Fruit fly (Drosophila melanogaster) whole organism, embryonic: Measurements from ENCODE around the gene RpL32.

ENCODE experiments used
- Atf-2 ChIP-seq: fragments of 200-800 bp; sonication (Bioruptor generic); optimal IDR thresholded peaks from 2 replicates; lab custom pipeline; 2016; ENCODE audit warnings: missing biosample characterization, missing genetic modification characterization
- Bteb2 ChIP-seq: fragments of 200-800 bp; sonication (Bioruptor generic); optimal IDR thresholded peaks from 2 replicates; lab custom pipeline; 2016; ENCODE audit warnings: missing biosample characterization, missing genetic modification characterization
- CG10267 ChIP-seq: fragments of 200-800 bp; sonication (Bioruptor generic); optimal IDR thresholded peaks from 2 replicates; lab custom pipeline; 2018; ENCODE audit warnings: missing biosample characterization, mild to moderate bottlenecking, missing genetic modification characterization, moderate library complexity
- CG10565 ChIP-seq: fragments of 200-800 bp; sonication (Bioruptor generic); optimal IDR thresholded peaks from 3 replicates; lab custom pipeline; 2016; ENCODE audit warnings: missing biosample characterization, mild to moderate bottlenecking, missing genetic modification characterization
- CG11085 ChIP-seq: fragments of 200-800 bp; sonication (Bioruptor generic); IDR thresholded peaks from 2 replicates; pipeline ENCODE4 v1.3.6; 2022; ENCODE audit warnings: missing biosample characterization, missing genetic modification characterization
- CG12104 ChIP-seq: fragments of 200-800 bp; sonication (Bioruptor generic); optimal IDR thresholded peaks from 3 replicates; lab custom pipeline; 2016; ENCODE audit warnings: missing biosample characterization, missing genetic modification characterization
- CG15269 ChIP-seq: fragments of 200-800 bp; sonication (Bioruptor generic); optimal IDR thresholded peaks from 2 replicates; lab custom pipeline; 2018; ENCODE audit warnings: missing biosample characterization, mild to moderate bottlenecking, missing genetic modification characterization, moderate library complexity
- CG1603 ChIP-seq: fragments of 200-800 bp; sonication (Bioruptor generic); optimal IDR thresholded peaks from 2 replicates; lab custom pipeline; 2019; ENCODE audit warnings: missing biosample characterization, mild to moderate bottlenecking, missing genetic modification characterization, moderate library complexity
- CG17359 ChIP-seq: fragments of 200-800 bp; sonication (Bioruptor generic); optimal IDR thresholded peaks from 3 replicates; lab custom pipeline; 2018; ENCODE audit warnings: missing biosample characterization, mild to moderate bottlenecking, missing genetic modification characterization, moderate library complexity
- CG3163 ChIP-seq: fragments of 200-800 bp; sonication (Bioruptor generic); optimal IDR thresholded peaks from 3 replicates; lab custom pipeline; 2016; ENCODE audit warnings: missing biosample characterization, missing genetic modification characterization
- CG3407 ChIP-seq: fragments of 200-800 bp; sonication (Bioruptor generic); optimal IDR thresholded peaks from 2 replicates; lab custom pipeline; 2018; ENCODE audit warnings: missing biosample characterization, mild to moderate bottlenecking, missing genetic modification characterization
- CG34224 ChIP-seq: fragments of 200-800 bp; sonication (Bioruptor generic); IDR thresholded peaks from 3 replicates; pipeline ENCODE4 v1.3.6; 2022; ENCODE audit warnings: missing biosample characterization, missing genetic modification characterization; ENCODE audit not compliant: partially characterized antibody
- CG3847 ChIP-seq: fragments of 200-800 bp; sonication (Bioruptor generic); IDR thresholded peaks from 2 replicates; pipeline ENCODE4 v1.3.6; 2022; ENCODE audit warnings: missing biosample characterization, missing genetic modification characterization
- CG4328 ChIP-seq: fragments of 200-800 bp; sonication (Bioruptor generic); optimal IDR thresholded peaks from 3 replicates; lab custom pipeline; 2017; ENCODE audit warnings: missing biosample characterization, missing genetic modification reagents, missing genetic modification characterization
- CG4730 ChIP-seq: fragments of 200-800 bp; sonication (Bioruptor generic); IDR thresholded peaks from 2 replicates; pipeline ENCODE4 v1.3.6; 2022; ENCODE audit warnings: missing biosample characterization, missing genetic modification characterization
- CG8765 ChIP-seq: fragments of 200-800 bp; sonication (Bioruptor generic); IDR thresholded peaks from 2 replicates; pipeline ENCODE4 v1.3.6; 2022; ENCODE audit warnings: missing biosample characterization, missing genetic modification characterization
- Dad ChIP-seq: fragments of 200-800 bp; sonication (Bioruptor generic); optimal IDR thresholded peaks from 3 replicates; lab custom pipeline; 2016; ENCODE audit warnings: missing biosample characterization, missing genetic modification characterization
- Dbx ChIP-seq: fragments of 200-800 bp; sonication (Bioruptor generic); IDR thresholded peaks from 3 replicates; pipeline ENCODE4 v1.3.6; 2022; ENCODE audit warnings: missing biosample characterization, missing genetic modification characterization
- Doc2 ChIP-seq: fragments of 200-800 bp; sonication (Bioruptor generic); IDR thresholded peaks from 2 replicates; pipeline ENCODE4 v1.3.6; 2022; ENCODE audit warnings: missing biosample characterization, missing genetic modification characterization
- Drgx ChIP-seq: fragments of 200-800 bp; sonication (Bioruptor generic); IDR thresholded peaks from 2 replicates; pipeline ENCODE4 v1.3.6; 2022; ENCODE audit warnings: missing biosample characterization, missing genetic modification characterization
- E2f1 ChIP-seq: fragments of 200-800 bp; sonication (Bioruptor generic); IDR thresholded peaks from 2 replicates; pipeline ENCODE4 v1.3.6; 2022; ENCODE audit warnings: missing biosample characterization, missing genetic modification characterization
- E2f2 ChIP-seq: fragments of 200-800 bp; sonication (Bioruptor generic); IDR thresholded peaks from 2 replicates; pipeline ENCODE4 v1.3.6; 2022; ENCODE audit warnings: missing biosample characterization, missing genetic modification characterization
- Elba2 ChIP-seq: fragments of 200-800 bp; sonication (Bioruptor generic); optimal IDR thresholded peaks from 3 replicates; lab custom pipeline; 2016; ENCODE audit warnings: missing biosample characterization, missing genetic modification characterization
- Hr39 ChIP-seq: fragments of >200 bp; optimal IDR thresholded peaks from 2 replicates; lab custom pipeline; 2017
- MESR4 ChIP-seq: fragments of 200-800 bp; sonication (Bioruptor generic); optimal IDR thresholded peaks from 2 replicates; lab custom pipeline; 2018; ENCODE audit warnings: missing biosample characterization, mild to moderate bottlenecking, missing genetic modification characterization, moderate library complexity
- Max ChIP-seq: fragments of 200-800 bp; sonication (Bioruptor generic); optimal IDR thresholded peaks from 2 replicates; lab custom pipeline; 2016; ENCODE audit warnings: missing biosample characterization, mild to moderate bottlenecking, missing genetic modification characterization
- Meics ChIP-seq: fragments of 200-800 bp; sonication (Bioruptor generic); optimal IDR thresholded peaks from 2 replicates; lab custom pipeline; 2017; ENCODE audit warnings: missing biosample characterization, mild to moderate bottlenecking, missing genetic modification characterization
- Optix ChIP-seq: fragments of 200-800 bp; sonication (Bioruptor generic); IDR thresholded peaks from 3 replicates; pipeline ENCODE4 v1.3.6; 2022; ENCODE audit warnings: missing biosample characterization, missing genetic modification characterization
- Pdp1 ChIP-seq, 2 experiments: fragments of 200-800 bp; sonication (Bioruptor generic); optimal IDR thresholded peaks; 3 replicates each; lab custom pipeline; 2016; ENCODE audit warnings: missing biosample characterization in 2 of 2, missing genetic modification characterization in 2 of 2, mild to moderate bottlenecking in 1 of 2, moderate library complexity in 1 of 2
- Ravus ChIP-seq: fragments of 200-800 bp; sonication (Bioruptor generic); IDR thresholded peaks from 2 replicates; pipeline ENCODE4 v1.3.6; 2022; ENCODE audit warnings: missing biosample characterization, missing genetic modification characterization
- Spps ChIP-seq: fragments of 200-800 bp; sonication (Bioruptor generic); optimal IDR thresholded peaks from 2 replicates; lab custom pipeline; 2018; ENCODE audit warnings: missing biosample characterization, mild to moderate bottlenecking, missing genetic modification characterization
- Trl ChIP-seq, 3 experiments: fragments of >200 bp in 2 of 3; fragments of 200-800 bp in 1 of 3; sonication (Bioruptor generic) in 1 of 3; optimal IDR thresholded peaks; 2 replicates in 1 of 3; 3 replicates in 2 of 3; lab custom pipeline; 2016 to 2017; ENCODE audit warnings: missing biosample characterization in 1 of 3, missing genetic modification characterization in 1 of 3
- YL-1 ChIP-seq: fragments of 200-800 bp; sonication (Bioruptor generic); optimal IDR thresholded peaks from 3 replicates; lab custom pipeline; 2017; ENCODE audit warnings: missing biosample characterization, mild to moderate bottlenecking, missing genetic modification characterization
- ab ChIP-seq: fragments of 200-800 bp; sonication (Bioruptor generic); optimal IDR thresholded peaks from 2 replicates; lab custom pipeline; 2016; ENCODE audit warnings: missing biosample characterization, missing genetic modification characterization
- al ChIP-seq: fragments of 200-800 bp; sonication (Bioruptor generic); IDR thresholded peaks from 2 replicates; pipeline ENCODE4 v1.3.6; 2022; ENCODE audit warnings: missing biosample characterization, missing genetic modification characterization
- amos ChIP-seq: fragments of 200-800 bp; sonication (Bioruptor generic); IDR thresholded peaks from 2 replicates; pipeline ENCODE4 v1.3.6; 2022; ENCODE audit warnings: missing biosample characterization, missing genetic modification characterization; ENCODE audit not compliant: partially characterized antibody
- bbx ChIP-seq: fragments of 200-800 bp; sonication (Bioruptor generic); IDR thresholded peaks from 2 replicates; pipeline ENCODE4 v1.3.6; 2022; ENCODE audit warnings: missing biosample characterization, missing genetic modification characterization; ENCODE audit not compliant: partially characterized antibody
- dm ChIP-seq: fragments of 200-800 bp; sonication (Bioruptor generic); optimal IDR thresholded peaks from 3 replicates; lab custom pipeline; 2016; ENCODE audit warnings: missing biosample characterization, missing genetic modification characterization
- fd3F ChIP-seq: fragments of 200-800 bp; sonication (Bioruptor generic); optimal IDR thresholded peaks from 2 replicates; lab custom pipeline; 2018; ENCODE audit warnings: missing biosample characterization, mild to moderate bottlenecking, missing genetic modification characterization, moderate library complexity
- ham ChIP-seq: fragments of 200-800 bp; sonication (Bioruptor generic); IDR thresholded peaks from 2 replicates; pipeline ENCODE4 v1.3.6; 2022; ENCODE audit warnings: missing biosample characterization, missing genetic modification characterization
- ind ChIP-seq: fragments of 200-800 bp; sonication (Bioruptor generic); optimal IDR thresholded peaks from 3 replicates; lab custom pipeline; 2016; ENCODE audit warnings: missing biosample characterization, missing genetic modification characterization
- inv ChIP-seq: fragments of 200-800 bp; sonication (Bioruptor generic); IDR thresholded peaks from 2 replicates; pipeline ENCODE4 v1.3.6; 2022; ENCODE audit warnings: missing biosample characterization, missing genetic modification characterization; ENCODE audit not compliant: partially characterized antibody
- kay ChIP-seq: fragments of 200-800 bp; sonication (Bioruptor generic); optimal IDR thresholded peaks from 2 replicates; lab custom pipeline; 2016; ENCODE audit warnings: missing biosample characterization, missing genetic modification characterization
- mam ChIP-seq: fragments of 200-800 bp; sonication (Bioruptor generic); optimal IDR thresholded peaks from 3 replicates; lab custom pipeline; 2016; ENCODE audit warnings: missing biosample characterization, missing genetic modification characterization
- nmo ChIP-seq: fragments of 200-800 bp; sonication (Bioruptor generic); optimal IDR thresholded peaks from 2 replicates; lab custom pipeline; 2018; ENCODE audit warnings: missing biosample characterization, mild to moderate bottlenecking, missing genetic modification characterization, moderate library complexity
- otp ChIP-seq: fragments of 200-800 bp; sonication (Bioruptor generic); IDR thresholded peaks from 3 replicates; pipeline ENCODE4, ENCODE4 v1.3.6; 2022; ENCODE audit warnings: missing biosample characterization, missing genetic modification characterization
- pzg ChIP-seq: fragments of 200-800 bp; sonication (Bioruptor generic); optimal IDR thresholded peaks from 3 replicates; lab custom pipeline; 2018; ENCODE audit warnings: missing biosample characterization, mild to moderate bottlenecking, missing genetic modification characterization, moderate library complexity
- rib ChIP-seq: fragments of 200-800 bp; sonication (Bioruptor generic); IDR thresholded peaks from 2 replicates; pipeline ENCODE4 v1.3.6; 2022; ENCODE audit warnings: missing biosample characterization, missing genetic modification characterization
- yki ChIP-seq: fragments of >200 bp; optimal IDR thresholded peaks from 3 replicates; lab custom pipeline; 2018
- zen ChIP-seq: fragments of 200-800 bp; sonication (Bioruptor generic); optimal IDR thresholded peaks from 3 replicates; lab custom pipeline; 2018; ENCODE audit warnings: missing biosample characterization, mild to moderate bottlenecking, missing genetic modification characterization, moderate library complexity

Gene RpL32

dm6 chr3R:29997607-29998236, 48.2 kb downstream of the RpL32 start, which contains the start of the genes CG15525 and CG11504 (continued):
- TF ChIP-seq Atf-2 (peak; percentile 1), CG4328 (GFP tag; lab: Kevin White, UChicago) (no peak), rib (GFP tag; lab: Robert Waterston, UW) (no peak), CG3407 (GFP tag; lab: Kevin White, UChicago) (no peak), inv (GFP tag; lab: Robert Waterston, UW) (peak; percentile 87), Pdp1 (GFP tag; optimal IDR thresholded peaks at IDR 0.05; lab: Kevin White, UChicago) (peak; percentile 61 to 77), CG3163 (no peak), Max (GFP tag; lab: Kevin White, UChicago) (peak; percentile 49), Ravus (GFP tag; lab: Robert Waterston, UW) (peak; percentile 2; the same call in 1 of the 2 replicates), Spps (peak; percentile 46), CG10565 (GFP tag; lab: Kevin White, UChicago) (no peak), fd3F (GFP tag; lab: Kevin White, UChicago) (peak; percentile 10), Optix (GFP tag; lab: Robert Waterston, UW) (0 out of 3 replicates have a peak, but pooled peaks have one; percentile 47), ham (no peak), YL-1 (GFP tag; lab: Kevin White, UChicago) (peak; percentile 79), CG10267 (tag; lab: Kevin White, UChicago) (peak; percentile 49), kay (GFP tag; lab: Kevin White, UChicago) (peak; percentile 14), al (GFP tag; lab: Robert Waterston, UW) (peak; percentile 50), Drgx (GFP tag; lab: Robert Waterston, UW) (no peak), E2f2 (GFP tag; lab: Robert Waterston, UW) (peak; percentile 50), Doc2 (GFP tag; lab: Robert Waterston, UW) (no peak), Trl (optimal IDR thresholded peaks at IDR 0.05; lab: Kevin White, UChicago) (no peak), Trl (GFP tag; optimal IDR thresholded peaks at IDR 0.05; lab: Kevin White, UChicago) (no peak), Dbx (GFP tag; lab: Robert Waterston, UW) (peak; percentile 69; the same call in 2 of the 3 replicates), dm (peak; percentile 15), CG12104 (GFP tag; lab: Kevin White, UChicago) (no peak), E2f1 (GFP tag; lab: Robert Waterston, UW) (peak; percentile 56), pzg (peak; percentile 63), MESR4 (GFP tag; lab: Kevin White, UChicago) (peak; percentile 66), Bteb2 (peak; percentile 33), CG1603 (peak; percentile 64), CG34224 (GFP tag; lab: Robert Waterston, UW) (peak; percentile 93), otp (no peak), Meics (GFP tag; lab: Kevin White, UChicago) (peak; percentile 100), CG3847 (GFP tag; lab: Robert Waterston, UW) (peak; percentile 43), yki (no peak), CG15269 (tag; lab: Kevin White, UChicago) (no peak), CG8765 (no peak), CG11085 (0 out of 2 replicates have a peak, but pooled peaks have one; percentile 9), nmo (GFP tag; lab: Kevin White, UChicago) (peak; percentile 62), bbx (GFP tag; lab: Robert Waterston, UW) (peak; percentile 72), Elba2 (peak; percentile 6), zen (tag; lab: Kevin White, UChicago) (peak; percentile 32), Hr39 (lab: Kevin White, UChicago) (no peak), ind (GFP tag; lab: Kevin White, UChicago) (peak; percentile 67), ab (GFP tag; lab: Kevin White, UChicago) (no peak), amos (GFP tag; lab: Robert Waterston, UW) (peak; percentile 79), mam (GFP tag; lab: Kevin White, UChicago) (peak; percentile 82), Dad (peak; percentile 5), CG4730 (GFP tag; lab: Robert Waterston, UW) (peak; percentile 24; the same call in 1 of the 2 replicates), CG17359 (tag; lab: Kevin White, UChicago) (peak; percentile 45)
